Worm (Caenorhabditis elegans): Measurements from ENCODE around the gene Y53C12A.10.
A peak's percentile ranks its signal among the peaks of the same experiment; 100 is the strongest.

Gene Y53C12A.10

ce11 chrII:9746069-9746468 lies 41.4 kb upstream of the Y53C12A.10 start, which contains the start of the genes Y53C12B.1 and nos-3 (continued):
- peak; percentile 84 for TF ChIP-seq gmeb-1 (tag; optimal IDR thresholded peaks at IDR 0.05)
- TF ChIP-seq ceh-16 (tag; optimal IDR thresholded peaks at IDR 0.05), result peak; percentile 17
- peak; percentile 62 for TF ChIP-seq mab-5 (tag; optimal IDR thresholded peaks at IDR 0.05)
- TF ChIP-seq crh-2 (tag; optimal IDR thresholded peaks at IDR 0.05), result peak; percentile 92

- TF ChIP-seq sem-4 (tag; optimal IDR thresholded peaks at IDR 0.05), result no peak
Observed at ce11 chrII:9742784-9743183, 38.1 kb upstream of the Y53C12A.10 start, which contains the start of gene pno-1. TSS of gene pno-1 (minus strand) at chrII:9742884.

ce11 chrII:9741400-9741799 lies 36.8 kb upstream of the Y53C12A.10 start:
- no peak for TF ChIP-seq dmd-4 (tag; optimal IDR thresholded peaks at IDR 0.05)
- no peak for TF ChIP-seq blmp-1 (tag; optimal IDR thresholded peaks at IDR 0.05; ENCODE audit: insufficient read depth)
- no peak for TF ChIP-seq crh-2 (tag; optimal IDR thresholded peaks at IDR 0.05)
- no peak for TF ChIP-seq nhr-6 (tag; optimal IDR thresholded peaks at IDR 0.05)
- TF ChIP-seq ceh-82 (tag; optimal IDR thresholded peaks at IDR 0.05), result no peak
- no peak for TF ChIP-seq nhr-23 (tag; optimal IDR thresholded peaks at IDR 0.05)
- no peak for TF ChIP-seq sma-3 (GFP tag; optimal IDR thresholded peaks at IDR 0.05)
- no peak for TF ChIP-seq mab-5 (tag; optimal IDR thresholded peaks at IDR 0.05)
- no peak for TF ChIP-seq zag-1 (tag; optimal IDR thresholded peaks at IDR 0.05)
- TF ChIP-seq nhr-237 (tag; optimal IDR thresholded peaks at IDR 0.05), result no peak
- TF ChIP-seq nhr-77 (tag; optimal IDR thresholded peaks at IDR 0.05), result no peak
- TF ChIP-seq skn-1 (tag; optimal IDR thresholded peaks at IDR 0.05), result no peak
- no peak for TF ChIP-seq lin-13 (GFP tag; optimal IDR thresholded peaks at IDR 0.05)
- TF ChIP-seq nhr-21 (tag; optimal IDR thresholded peaks at IDR 0.05), result no peak
- no peak for TF ChIP-seq sma-9 (GFP tag; optimal IDR thresholded peaks at IDR 0.05)
- no peak for TF ChIP-seq sma-9 (tag; optimal IDR thresholded peaks at IDR 0.05)
- no peak for TF ChIP-seq unc-62 (GFP tag; optimal IDR thresholded peaks at IDR 0.05)
- no peak for TF ChIP-seq egl-27 (tag; optimal IDR thresholded peaks at IDR 0.05)
- TF ChIP-seq nhr-10 (tag; optimal IDR thresholded peaks at IDR 0.05), result no peak
- no peak for TF ChIP-seq C34F6.9 (tag; optimal IDR thresholded peaks at IDR 0.05)
- TF ChIP-seq elt-1 (tag; optimal IDR thresholded peaks at IDR 0.05), result no peak

- no peak for TF ChIP-seq mdl-1 (tag; optimal IDR thresholded peaks at IDR 0.05)
- TF ChIP-seq fos-1 (tag; optimal IDR thresholded peaks at IDR 0.05), result peak; percentile 39
- peak in 1 of 2 experiments; percentile 53 for TF ChIP-seq lsy-2 (tag; optimal IDR thresholded peaks at IDR 0.05)
- TF ChIP-seq crh-2 (tag; optimal IDR thresholded peaks at IDR 0.05), result peak; percentile 42
- TF ChIP-seq sma-9 (GFP tag; optimal IDR thresholded peaks at IDR 0.05), result peak; percentile 10
- no peak for TF ChIP-seq sma-9 (tag; optimal IDR thresholded peaks at IDR 0.05)
Observed at ce11 chrII:9740552-9740951, 35.9 kb upstream of the Y53C12A.10 start.

ce11 chrII:9738820-9739219 lies 34.2 kb upstream of the Y53C12A.10 start:
- TF ChIP-seq nhr-237 (tag; optimal IDR thresholded peaks at IDR 0.05), result no peak
- TF ChIP-seq nhr-6 (tag; optimal IDR thresholded peaks at IDR 0.05), result no peak
- TF ChIP-seq fos-1 (tag; optimal IDR thresholded peaks at IDR 0.05), result peak; percentile 81
- TF ChIP-seq F13H6.1 (tag; optimal IDR thresholded peaks at IDR 0.05), result peak; percentile 37
- TF ChIP-seq nhr-21 (tag; optimal IDR thresholded peaks at IDR 0.05), result no peak
- TF ChIP-seq snpc-4 (tag; optimal IDR thresholded peaks at IDR 0.05), result no peak
- TF ChIP-seq crh-2 (tag; optimal IDR thresholded peaks at IDR 0.05), result peak; percentile 36
- no peak for TF ChIP-seq gmeb-1 (tag; optimal IDR thresholded peaks at IDR 0.05)

ce11 chrII:9735785-9736184 lies 31.1 kb upstream of the Y53C12A.10 start:
- TF ChIP-seq nhr-11 (tag; optimal IDR thresholded peaks at IDR 0.05) (no peak), ama-1 (optimal IDR thresholded peaks at IDR 0.05) (no peak), lsy-2 (tag; optimal IDR thresholded peaks at IDR 0.05) (no peak), sma-9 (GFP tag; optimal IDR thresholded peaks at IDR 0.05) (no peak), sma-9 (tag; optimal IDR thresholded peaks at IDR 0.05) (no peak), nhr-12 (tag; optimal IDR thresholded peaks at IDR 0.05) (no peak), blmp-1 (tag; optimal IDR thresholded peaks at IDR 0.05; ENCODE audit: insufficient read depth) (no peak), sem-4 (tag; optimal IDR thresholded peaks at IDR 0.05) (no peak), fos-1 (tag; optimal IDR thresholded peaks at IDR 0.05) (no peak), ceh-16 (tag; optimal IDR thresholded peaks at IDR 0.05) (no peak), mdl-1 (tag; optimal IDR thresholded peaks at IDR 0.05) (no peak), ceh-82 (tag; optimal IDR thresholded peaks at IDR 0.05) (no peak), lin-39 (tag; optimal IDR thresholded peaks at IDR 0.05) (no peak), nhr-6 (tag; optimal IDR thresholded peaks at IDR 0.05) (no peak), C34F6.9 (tag; optimal IDR thresholded peaks at IDR 0.05) (no peak), ztf-4 (tag; optimal IDR thresholded peaks at IDR 0.05) (no peak), mbf-1 (tag; optimal IDR thresholded peaks at IDR 0.05) (no peak), elt-3 (tag; optimal IDR thresholded peaks at IDR 0.05) (no peak), F13H6.1 (tag; optimal IDR thresholded peaks at IDR 0.05) (no peak), nhr-25 (tag; optimal IDR thresholded peaks at IDR 0.05) (no peak), ztf-11 (tag; optimal IDR thresholded peaks at IDR 0.05) (no peak)
